Fruit fly (Drosophila melanogaster) whole organism: ENCODE measurements around the gene CG9269.

ENCODE experiments used
- CG8478 ChIP-seq: fragments of >200 bp; optimal IDR thresholded peaks from 2 replicates; lab custom pipeline; 2018; ENCODE audit warnings: inconsistent platforms
- Dll ChIP-seq: fragments of >200 bp; optimal IDR thresholded peaks from 2 replicates; lab custom pipeline; 2017
- EcR ChIP-seq, 2 experiments: fragments of >200 bp; optimal IDR thresholded peaks; 2 replicates each; lab custom pipeline; 2017; ENCODE audit warnings: missing biosample characterization in 2 of 2, missing genetic modification characterization in 2 of 2, missing genetic modification reagents in 2 of 2
- pan ChIP-seq: fragments of >200 bp; optimal IDR thresholded peaks from 2 replicates; lab custom pipeline; 2017
- psq ChIP-seq: fragments of >200 bp; optimal IDR thresholded peaks from 2 replicates; lab custom pipeline; 2017
- usp ChIP-seq: fragments of >200 bp; optimal IDR thresholded peaks from 2 replicates; lab custom pipeline; 2017; ENCODE audit warnings: missing biosample characterization, missing genetic modification characterization, mixed read lengths

CG9269 gene

DNA sequence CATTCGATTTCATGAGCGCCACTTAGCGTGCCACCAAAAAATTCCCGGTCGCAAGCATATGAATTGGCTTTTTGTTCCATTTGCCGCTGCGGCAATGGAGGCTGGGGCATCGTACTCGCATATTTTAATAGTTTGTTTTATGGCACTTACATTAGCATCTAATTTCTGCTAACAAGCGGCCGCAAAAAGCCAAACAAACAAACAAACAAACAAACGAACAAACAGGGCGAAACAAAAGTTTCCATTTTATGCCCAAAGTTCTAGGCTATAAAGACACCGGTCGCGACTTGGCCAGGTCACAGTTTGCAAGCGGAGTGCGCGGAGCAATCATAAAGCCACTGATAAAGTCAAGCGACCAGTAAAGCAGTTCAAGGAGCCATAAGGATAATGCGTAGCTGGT is at the start of gene CG9269:
Gene CG9269, plus strand, starts transcription at position 301 of the 400 bp plus-strand sequence.
- no peak for TF ChIP-seq psq
- TF ChIP-seq usp (GFP tag; lab: Kevin White, UChicago): no peak
- no peak for TF ChIP-seq Dll
- no peak for TF ChIP-seq pan (lab: Kevin White, UChicago)
- TF ChIP-seq EcR (GFP tag; optimal IDR thresholded peaks at IDR 0.05; lab: Kevin White, UChicago): no peak
- no peak for TF ChIP-seq CG8478

DNA sequence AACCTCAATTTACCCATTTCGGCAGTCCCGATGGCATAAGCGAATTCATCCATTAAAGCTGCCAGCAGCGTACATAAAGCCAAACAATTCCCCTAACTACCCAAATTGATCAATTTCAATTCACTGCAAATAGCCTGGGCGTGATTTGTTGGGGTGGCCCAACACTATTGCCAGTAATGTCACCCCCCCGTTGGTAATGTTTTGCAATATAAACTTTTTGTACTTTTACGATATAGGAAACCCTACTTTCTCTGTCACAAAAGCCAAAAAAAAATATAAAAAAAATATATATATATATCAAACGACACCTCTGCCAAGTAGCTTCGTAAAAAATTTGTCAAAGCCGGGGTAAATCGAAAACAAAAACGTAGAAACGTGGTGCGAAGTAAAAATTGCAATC is 28.0 kb upstream of the CG9269 start, which contains the start of gene CG14370:
Gene CG14370, plus strand, starts transcription at position 301 of the 400 bp plus-strand sequence.
- no peak for TF ChIP-seq Dll
- no peak for TF ChIP-seq CG8478
- TF ChIP-seq EcR (GFP tag; optimal IDR thresholded peaks at IDR 0.05; lab: Kevin White, UChicago): no peak
- no peak for TF ChIP-seq usp (GFP tag; lab: Kevin White, UChicago)
- no peak for TF ChIP-seq pan (lab: Kevin White, UChicago)
- no peak for TF ChIP-seq psq

DNA sequence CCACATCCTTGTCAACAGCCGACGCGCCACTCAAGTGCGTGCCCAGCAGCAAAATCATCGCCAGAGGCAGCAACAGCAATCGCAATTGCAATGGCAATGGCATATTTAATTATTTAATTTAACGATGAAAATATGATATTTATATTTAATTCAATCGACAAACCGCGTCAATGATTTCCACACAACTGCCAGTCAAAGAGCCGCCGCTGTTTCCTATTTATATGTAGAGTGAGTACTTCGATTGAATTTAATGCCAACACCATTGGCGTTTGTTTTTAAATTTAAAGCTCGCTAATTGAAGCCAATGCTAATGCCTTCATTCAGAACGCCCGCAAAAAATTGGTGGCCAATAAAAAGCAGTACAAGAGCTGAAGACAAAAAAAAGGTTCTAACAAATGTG is 23.2 kb upstream of the CG9269 start, which contains the start of gene CG14369:
Gene CG14369, minus strand, starts transcription at position 101 of the 400 bp plus-strand sequence.
- no peak for TF ChIP-seq usp (GFP tag; lab: Kevin White, UChicago)
- TF ChIP-seq EcR (GFP tag; optimal IDR thresholded peaks at IDR 0.05; lab: Kevin White, UChicago): no peak
- TF ChIP-seq pan (lab: Kevin White, UChicago): no peak

DNA sequence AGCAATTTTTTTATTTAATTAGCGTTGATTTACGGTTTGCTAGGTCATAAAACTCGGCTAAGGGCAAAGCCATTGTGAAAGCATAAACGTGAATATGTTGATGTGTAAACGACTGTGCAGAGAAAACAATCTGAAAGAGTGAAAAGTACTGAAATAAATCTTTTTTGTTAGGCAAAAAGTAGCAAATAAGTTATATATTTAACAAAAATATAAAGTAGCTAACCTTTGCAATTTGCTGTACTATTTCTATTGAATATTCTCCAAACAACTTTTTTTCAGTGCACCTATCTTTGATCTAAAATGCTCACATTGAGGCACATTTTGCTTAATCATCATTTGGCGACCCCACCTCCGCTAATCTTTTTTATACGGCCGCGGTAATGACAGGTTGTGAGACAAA is 19.3 kb upstream of the CG9269 start:
- TF ChIP-seq pan (lab: Kevin White, UChicago) (no peak), psq (no peak), CG8478 (no peak), EcR (GFP tag; optimal IDR thresholded peaks at IDR 0.05; lab: Kevin White, UChicago) (no peak), Dll (no peak), usp (GFP tag; lab: Kevin White, UChicago) (no peak)

DNA sequence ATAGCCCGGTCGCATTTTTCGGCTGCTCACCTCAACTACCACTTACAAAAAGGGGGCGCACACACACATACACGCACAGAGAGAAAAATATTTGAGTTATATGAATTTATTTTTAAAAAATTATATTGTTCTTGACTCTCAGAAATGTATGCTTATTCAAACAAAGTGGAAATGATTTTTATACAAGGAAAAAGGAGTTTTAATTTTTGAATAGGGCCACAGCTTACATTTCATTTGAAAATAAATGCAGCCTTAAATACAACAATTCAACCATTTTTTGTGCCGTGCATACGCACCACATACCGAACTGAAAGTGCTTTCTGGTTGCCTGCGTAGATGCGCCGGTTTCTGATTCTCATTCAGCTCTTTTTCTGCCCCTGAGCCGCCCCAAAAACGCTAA is 15.2 kb upstream of the CG9269 start:
- no peak for TF ChIP-seq pan (lab: Kevin White, UChicago)
- TF ChIP-seq CG8478: no peak
- TF ChIP-seq psq: no peak
- no peak for TF ChIP-seq usp (GFP tag; lab: Kevin White, UChicago)
- no peak for TF ChIP-seq Dll
- no peak for TF ChIP-seq EcR (GFP tag; optimal IDR thresholded peaks at IDR 0.05; lab: Kevin White, UChicago)

DNA sequence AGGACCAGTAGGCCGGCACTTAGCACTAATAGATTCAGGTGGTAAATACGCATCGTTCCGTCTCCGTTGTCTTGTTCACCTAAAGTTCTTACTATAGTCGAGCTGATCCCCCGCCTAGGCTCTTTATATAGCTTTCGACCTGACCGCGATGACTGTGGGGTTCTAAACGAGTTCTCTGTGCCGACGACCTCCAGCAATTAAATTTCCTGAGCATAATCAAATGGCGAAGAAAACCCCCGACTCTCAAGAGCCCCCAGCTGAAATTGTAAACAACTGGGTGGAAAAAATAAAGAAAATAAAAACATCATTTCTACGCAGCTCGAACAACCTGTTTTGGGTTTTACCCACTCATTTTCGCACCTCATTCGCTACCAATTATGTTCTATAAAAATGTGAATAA is 6.6 kb upstream of the CG9269 start, which contains the start of gene CG9759:
Gene CG9759, minus strand, starts transcription at position 101 of the 400 bp plus-strand sequence.
- no peak for TF ChIP-seq pan (lab: Kevin White, UChicago)
- TF ChIP-seq psq: no peak
- no peak for TF ChIP-seq Dll
- TF ChIP-seq usp (GFP tag; lab: Kevin White, UChicago): no peak
- TF ChIP-seq CG8478: no peak
- no peak for TF ChIP-seq EcR (GFP tag; optimal IDR thresholded peaks at IDR 0.05; lab: Kevin White, UChicago)

DNA sequence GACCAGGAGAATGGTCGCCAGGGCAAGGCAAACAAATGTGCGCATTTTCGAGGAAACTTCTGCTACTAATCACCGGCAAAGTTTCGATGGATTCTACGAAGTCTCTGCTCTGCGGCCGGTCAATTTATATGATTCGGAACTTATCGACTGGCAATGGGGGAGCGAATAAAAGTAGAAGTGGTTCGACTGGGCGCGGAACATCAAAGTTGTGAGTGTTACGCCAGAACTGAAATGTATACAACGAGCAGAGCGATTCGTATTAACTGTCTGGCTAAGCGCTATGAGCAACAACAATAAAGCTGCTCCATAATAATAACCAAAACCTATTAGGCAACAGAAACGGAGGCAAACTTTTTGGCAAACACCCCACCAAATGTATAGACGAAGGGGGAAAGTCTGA is 3.4 kb upstream of the CG9269 start, which contains the start of gene CG9757:
Gene CG9757, minus strand, starts transcription at position 101 of the 400 bp plus-strand sequence.
- TF ChIP-seq EcR (GFP tag; optimal IDR thresholded peaks at IDR 0.05; lab: Kevin White, UChicago) (no peak), pan (lab: Kevin White, UChicago) (no peak), CG8478 (no peak), usp (GFP tag; lab: Kevin White, UChicago) (no peak), Dll (no peak), psq (no peak)

DNA sequence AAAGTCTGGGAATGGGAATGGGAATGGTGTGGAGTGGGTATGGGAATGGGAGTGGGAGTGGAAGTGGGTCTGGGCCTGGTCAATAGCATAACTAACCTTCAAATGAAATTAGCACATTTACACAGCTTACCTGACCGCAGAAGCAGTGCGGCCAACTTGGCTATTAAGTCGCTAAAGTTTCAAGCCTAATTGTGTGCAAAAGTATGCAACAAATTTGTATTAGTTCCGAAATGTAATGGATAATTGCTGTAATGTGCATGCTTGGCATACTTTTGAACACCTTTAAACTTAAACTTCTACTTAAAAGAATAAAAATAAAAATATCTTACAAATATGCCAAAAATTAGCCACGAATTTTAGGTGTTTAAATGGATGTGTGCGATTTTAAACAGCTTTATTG is 710 bp upstream of the CG9269 start:
- TF ChIP-seq CG8478 (no peak), usp (GFP tag; lab: Kevin White, UChicago) (no peak), Dll (no peak), psq (no peak), pan (lab: Kevin White, UChicago) (no peak), EcR (GFP tag; optimal IDR thresholded peaks at IDR 0.05; lab: Kevin White, UChicago) (no peak)

DNA sequence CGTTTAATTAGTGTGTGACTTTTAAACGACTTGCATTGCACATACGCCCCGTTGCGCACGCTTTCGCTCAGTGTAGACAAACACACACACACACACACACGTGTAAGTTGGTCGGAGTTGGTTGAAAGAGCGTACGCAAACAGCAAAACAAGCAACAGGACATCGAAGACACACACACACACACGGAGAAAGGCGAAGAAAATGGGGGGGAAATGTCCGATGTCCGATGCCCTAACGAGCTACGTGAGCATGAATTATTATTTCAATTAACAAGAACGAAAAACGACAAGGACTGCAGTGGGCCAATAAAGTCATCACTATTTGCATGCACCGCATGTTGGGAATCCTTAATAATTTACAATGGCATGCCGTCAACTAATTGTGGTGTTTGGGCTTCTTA is 1.5 kb downstream of the CG9269 start:
- TF ChIP-seq usp (GFP tag; lab: Kevin White, UChicago) (no peak), EcR (GFP tag; optimal IDR thresholded peaks at IDR 0.05; lab: Kevin White, UChicago) (no peak), CG8478 (no peak), psq (no peak), Dll (no peak), pan (lab: Kevin White, UChicago) (no peak)

DNA sequence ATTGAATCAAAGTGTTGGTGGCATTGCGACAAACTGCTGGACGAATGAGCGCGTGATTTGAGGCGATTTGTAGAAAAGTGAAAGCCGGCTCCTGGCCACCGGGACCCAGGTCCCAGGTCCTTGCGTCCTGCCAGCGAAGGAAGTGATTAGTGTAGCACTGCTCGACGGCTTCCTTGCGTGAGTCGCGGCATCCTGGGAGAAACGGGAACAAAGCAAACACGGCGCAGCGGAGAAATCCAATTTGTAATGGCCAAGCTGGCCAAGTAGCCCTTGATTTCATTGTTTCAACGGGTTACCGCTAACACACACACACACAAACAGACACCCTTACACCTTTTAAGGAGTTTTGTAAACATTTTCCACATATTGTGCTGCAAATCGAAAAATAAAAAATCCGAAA is 15.9 kb downstream of the CG9269 start, which contains the start of gene CG10841:
Gene CG10841, plus strand, starts transcription at position 301 of the 400 bp plus-strand sequence.
- TF ChIP-seq CG8478 (no peak), Dll (no peak), psq (no peak), EcR (GFP tag; optimal IDR thresholded peaks at IDR 0.05; lab: Kevin White, UChicago) (no peak), usp (GFP tag; lab: Kevin White, UChicago) (no peak), pan (lab: Kevin White, UChicago) (no peak)

DNA sequence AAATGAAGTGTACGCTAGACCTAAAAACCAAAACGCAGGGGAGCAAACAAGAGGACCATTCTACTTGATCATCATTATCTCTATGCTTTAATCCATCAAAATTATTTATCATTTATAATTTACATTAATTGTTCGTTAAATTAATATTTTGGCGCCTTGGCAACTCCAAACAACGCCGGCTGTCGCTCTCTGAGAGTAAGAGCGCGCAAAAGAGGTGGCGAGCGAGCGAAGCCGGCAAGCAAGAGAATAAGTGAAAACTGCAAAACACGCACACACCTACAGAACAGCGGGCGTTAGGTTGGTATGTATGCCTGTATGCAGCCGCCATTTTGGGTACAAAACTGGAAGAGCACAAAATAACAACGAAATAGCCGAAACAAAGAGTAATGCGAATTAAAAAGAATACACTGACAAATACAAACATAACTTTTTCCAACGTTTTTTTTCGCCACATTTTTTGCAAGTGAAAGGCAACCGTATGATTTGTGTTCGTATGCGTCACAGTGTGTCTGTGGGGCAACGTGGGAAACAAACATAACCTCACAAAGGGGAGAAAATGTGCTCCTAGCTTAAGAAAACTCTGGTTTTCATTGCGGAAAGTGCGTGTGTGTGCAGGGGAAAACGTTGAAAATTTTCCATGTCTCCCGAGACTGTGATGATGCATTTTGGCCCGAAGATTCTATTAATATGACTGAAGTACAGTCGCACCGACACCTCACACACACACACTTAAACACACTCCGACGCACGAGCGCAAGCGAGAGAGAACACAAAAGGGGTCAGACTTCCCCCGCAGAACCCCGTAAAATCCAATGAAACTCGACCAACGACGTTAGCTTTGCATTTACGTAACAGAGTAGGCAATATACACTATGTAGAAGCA is 29.3 kb downstream of the CG9269 start:
- no peak for TF ChIP-seq pan (lab: Kevin White, UChicago)
- no peak for TF ChIP-seq psq
- TF ChIP-seq EcR (GFP tag; optimal IDR thresholded peaks at IDR 0.05; lab: Kevin White, UChicago): no peak
- no peak for TF ChIP-seq Dll
- no peak for TF ChIP-seq usp (GFP tag; lab: Kevin White, UChicago)
- TF ChIP-seq CG8478: no peak

DNA sequence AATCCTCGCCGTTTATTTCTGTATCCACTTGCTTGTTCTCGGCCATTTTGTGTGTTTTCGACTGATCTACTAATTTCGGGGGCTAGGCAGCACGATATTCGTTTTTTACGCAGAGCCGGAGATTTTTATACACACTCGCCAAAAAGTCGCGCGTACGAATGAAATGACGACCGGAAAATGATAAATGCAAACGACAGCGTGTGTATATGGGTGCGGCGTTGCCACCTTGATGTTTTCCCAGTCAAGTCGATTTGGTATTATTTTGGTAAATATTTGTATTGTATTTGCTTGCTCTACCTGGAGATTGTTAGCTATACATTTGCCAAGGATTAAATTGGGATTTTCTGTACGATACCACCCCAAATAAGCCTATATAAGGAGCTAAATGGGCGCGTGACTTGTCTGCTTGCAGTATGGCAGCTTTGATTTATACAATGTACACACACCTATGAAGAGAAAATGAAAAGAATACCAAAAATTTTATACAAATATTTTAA is 30.2 kb downstream of the CG9269 start, which contains the start of gene sqd:
Gene sqd, minus strand, starts transcription at position 431 of the 497 bp plus-strand sequence.
- TF ChIP-seq pan (lab: Kevin White, UChicago) (no peak), CG8478 (no peak), EcR (GFP tag; optimal IDR thresholded peaks at IDR 0.05; lab: Kevin White, UChicago) (no peak), usp (GFP tag; lab: Kevin White, UChicago) (no peak), Dll (no peak), psq (no peak)
